Worm (Caenorhabditis elegans) whole organism, L2 larva: ENCODE results near the gene fkh-7.

Experiments
- ZK546.5 ChIP-seq: sonication (generic microtip); optimal IDR thresholded peaks from 2 replicates; lab custom pipeline; 2017; ENCODE audit warnings: missing biosample characterization, missing genetic modification characterization
- nhr-12 ChIP-seq: fragments of 150-350 bp; optimal IDR thresholded peaks from 2 replicates; lab custom pipeline; 2014; ENCODE audit warnings: missing biosample characterization, missing genetic modification characterization
- nhr-25 ChIP-seq: fragments of 150-350 bp; sonication (generic microtip); optimal IDR thresholded peaks from 3 replicates; lab custom pipeline; 2014; ENCODE audit warnings: missing biosample characterization, missing genetic modification characterization
- nhr-77 ChIP-seq: fragments of 150-350 bp; optimal IDR thresholded peaks from 2 replicates; lab custom pipeline; 2014; ENCODE audit warnings: missing biosample characterization, missing genetic modification characterization
- unc-39 ChIP-seq: fragments of 150-350 bp; optimal IDR thresholded peaks from 2 replicates; lab custom pipeline; 2014; ENCODE audit warnings: missing biosample characterization, missing genetic modification characterization

DNA sequence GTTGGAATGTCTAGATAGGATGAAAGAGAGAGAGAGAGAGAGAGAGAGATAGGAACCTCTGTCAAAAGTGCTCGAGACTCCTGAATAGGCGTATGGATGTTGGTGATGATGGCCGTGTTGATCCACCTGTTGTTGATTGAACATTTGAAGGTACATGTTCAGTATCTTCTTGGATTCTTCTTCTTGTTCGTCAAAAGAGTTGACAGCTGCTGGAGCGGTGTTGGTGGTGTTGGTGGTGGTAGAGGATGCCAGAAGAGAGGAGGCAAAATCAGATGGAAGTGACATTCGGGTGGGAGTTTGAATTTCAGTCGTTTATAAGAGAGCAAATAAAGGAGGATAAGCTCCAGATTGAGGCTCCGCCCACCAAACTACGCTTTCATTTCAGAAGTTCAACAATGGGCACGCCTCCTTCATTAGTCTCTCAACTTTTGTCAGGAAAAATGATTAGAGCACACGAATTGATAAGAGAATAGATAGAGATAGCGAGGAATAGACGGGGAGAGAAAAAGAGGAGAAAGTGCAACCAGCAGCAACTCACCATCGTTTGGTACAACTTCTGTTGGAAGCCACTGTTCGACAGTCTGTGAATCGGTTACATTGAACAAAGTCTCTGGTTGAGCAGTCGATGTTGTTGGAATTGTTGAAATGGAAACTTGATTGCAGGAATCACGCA, 68.5 kb downstream of the fkh-7 start:
- no peak for TF ChIP-seq nhr-77 (tag; lab: Kevin White, UChicago)
- no peak for TF ChIP-seq ZK546.5 (tag; lab: Kevin White, UChicago)
- TF ChIP-seq unc-39 (tag; lab: Kevin White, UChicago): no peak
- TF ChIP-seq nhr-12 (tag; lab: Kevin White, UChicago): no peak
- TF ChIP-seq nhr-25: no peak
